Fruit fly (Drosophila melanogaster): Measurements from ENCODE around the gene mRRF2.

Gene mRRF2

DNA sequence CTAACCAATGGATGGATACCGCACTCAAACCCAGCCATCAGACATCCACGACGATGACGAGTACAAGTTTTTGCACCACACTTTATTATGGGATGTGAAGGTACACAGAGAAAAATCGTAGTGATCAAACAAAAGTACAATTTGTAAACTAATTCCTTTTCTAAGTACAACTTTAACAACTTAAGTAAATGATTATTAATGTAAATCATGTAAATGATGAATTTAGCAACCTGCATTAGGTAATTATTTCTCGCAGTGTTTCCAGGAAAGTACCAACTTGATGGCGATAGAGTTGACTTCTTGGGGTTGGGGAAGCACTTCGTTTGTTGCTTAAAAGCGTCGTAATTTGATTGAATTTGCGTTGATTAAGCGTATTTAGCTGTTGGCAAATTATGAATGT, 49.6 kb downstream of the mRRF2 start (continued):
- TF ChIP-seq pdm3 (GFP tag; optimal IDR thresholded peaks at IDR 0.05) = peak; percentile 68
- peak; percentile 32 for TF ChIP-seq CG1621 (tag; optimal IDR thresholded peaks at IDR 0.05)
- no peak for TF ChIP-seq CG10669 (GFP tag; optimal IDR thresholded peaks at IDR 0.05)
- peak; percentile 35 for TF ChIP-seq CG8632 (GFP tag; optimal IDR thresholded peaks at IDR 0.05)
- TF ChIP-seq Sox15 (GFP tag; optimal IDR thresholded peaks at IDR 0.05) = no peak
- no peak for TF ChIP-seq ss (GFP tag; optimal IDR thresholded peaks at IDR 0.05)
- peak; percentile 42 for TF ChIP-seq CG31627 (GFP tag; optimal IDR thresholded peaks at IDR 0.05)
- TF ChIP-seq Eip75B (GFP tag; optimal IDR thresholded peaks at IDR 0.05) = no peak
- no peak for TF ChIP-seq svp (GFP tag)
- TF ChIP-seq Lpt (GFP tag; optimal IDR thresholded peaks at IDR 0.05) = peak; percentile 10
- TF ChIP-seq lz (GFP tag; optimal IDR thresholded peaks at IDR 0.05) = no peak
- TF ChIP-seq vri (GFP tag; optimal IDR thresholded peaks at IDR 0.05) = no peak
- TF ChIP-seq Sox14 (GFP tag; optimal IDR thresholded peaks at IDR 0.05) = peak; percentile 64
- no peak for TF ChIP-seq CG16779 (tag; optimal IDR thresholded peaks at IDR 0.05)
- TF ChIP-seq CG6792 (GFP tag; optimal IDR thresholded peaks at IDR 0.05) = peak; percentile 8
- TF ChIP-seq CG10631 (GFP tag; optimal IDR thresholded peaks at IDR 0.05) = peak; percentile 51
- TF ChIP-seq spab (GFP tag; optimal IDR thresholded peaks at IDR 0.05) = no peak
- TF ChIP-seq Eip78C (GFP tag) = peak; percentile 81
- peak; percentile 73 for TF ChIP-seq acj6 (GFP tag; optimal IDR thresholded peaks at IDR 0.05)
- TF ChIP-seq Met (GFP tag; optimal IDR thresholded peaks at IDR 0.05) = peak; percentile 37
- peak; percentile 76; the same call in 2 of the 3 replicates for TF ChIP-seq CG6163 (GFP tag; IDR thresholded peaks at IDR 0.05)
- no peak for TF ChIP-seq CG11762 (GFP tag; optimal IDR thresholded peaks at IDR 0.05; ENCODE audit: insufficient read depth)
- TF ChIP-seq Smox (GFP tag; optimal IDR thresholded peaks at IDR 0.05) = peak; percentile 22
- TF ChIP-seq CG6276 (GFP tag; optimal IDR thresholded peaks at IDR 0.05) = peak; percentile 51
- no peak for TF ChIP-seq CG6808 (GFP tag; optimal IDR thresholded peaks at IDR 0.05)
- peak; percentile 62 for TF ChIP-seq CG4318 (GFP tag; optimal IDR thresholded peaks at IDR 0.05)
- no peak for TF ChIP-seq CG9139 (GFP tag; optimal IDR thresholded peaks at IDR 0.05)
- TF ChIP-seq dsx (GFP tag; optimal IDR thresholded peaks at IDR 0.05; ENCODE audit: poor library complexity, severe bottlenecking) = no peak
- TF ChIP-seq CG15336 (GFP tag; IDR thresholded peaks at IDR 0.05) = peak; percentile 88

DNA sequence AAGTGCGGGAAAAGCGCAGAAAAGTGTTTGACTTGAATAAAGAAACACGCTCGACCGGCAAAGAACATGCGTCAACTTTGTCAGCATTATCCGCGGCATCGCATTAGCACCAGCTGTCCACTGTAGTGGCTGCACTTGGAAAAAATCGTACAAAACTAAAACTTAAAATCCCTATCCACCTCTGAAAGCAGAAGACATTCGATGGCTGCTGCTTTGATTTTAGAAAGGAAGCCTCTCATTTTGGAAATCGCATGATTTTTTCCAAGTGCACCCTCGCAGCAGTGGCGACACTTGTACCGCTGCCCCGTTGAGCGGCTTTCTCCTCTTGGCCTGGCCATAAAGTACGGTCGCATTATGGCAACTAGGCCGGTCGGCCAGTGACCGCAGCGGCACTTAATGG, 50.8 kb downstream of the mRRF2 start:
- TF ChIP-seq Sox102F (GFP tag; optimal IDR thresholded peaks at IDR 0.05) = no peak
- TF ChIP-seq pdm3 (GFP tag; optimal IDR thresholded peaks at IDR 0.05) = peak; percentile 77
- TF ChIP-seq OdsH (GFP tag; optimal IDR thresholded peaks at IDR 0.05) = peak; percentile 75
- TF ChIP-seq CG11294 (GFP tag; IDR thresholded peaks at IDR 0.05) = peak; percentile 65
- peak; percentile 92 for TF ChIP-seq CG8119 (GFP tag; IDR thresholded peaks at IDR 0.05)
- TF ChIP-seq Gug (GFP tag; IDR thresholded peaks at IDR 0.05) = peak; percentile 76
- peak; percentile 67 for TF ChIP-seq CG3919 (GFP tag; optimal IDR thresholded peaks at IDR 0.05)
- TF ChIP-seq fd85E (GFP tag; optimal IDR thresholded peaks at IDR 0.05) = no peak
- TF ChIP-seq Hr38 (GFP tag; optimal IDR thresholded peaks at IDR 0.05) = no peak
- TF ChIP-seq CG11762 (GFP tag; optimal IDR thresholded peaks at IDR 0.05; ENCODE audit: insufficient read depth) = peak; percentile 5
- no peak for TF ChIP-seq CG8319 (GFP tag; optimal IDR thresholded peaks at IDR 0.05)
- TF ChIP-seq achi (GFP tag; optimal IDR thresholded peaks at IDR 0.05) = peak; percentile 70
- peak; percentile 10 for TF ChIP-seq lz (GFP tag; optimal IDR thresholded peaks at IDR 0.05)
- TF ChIP-seq net (GFP tag; optimal IDR thresholded peaks at IDR 0.05) = peak; percentile 75
- TF ChIP-seq vri (GFP tag; optimal IDR thresholded peaks at IDR 0.05) = no peak
- TF ChIP-seq salr (GFP tag; optimal IDR thresholded peaks at IDR 0.05) = peak in 1 of 2 experiments; percentile 69
- peak; percentile 86 for TF ChIP-seq CG4318 (GFP tag; optimal IDR thresholded peaks at IDR 0.05)
- peak; percentile 59 for TF ChIP-seq Sox14 (GFP tag; optimal IDR thresholded peaks at IDR 0.05)
- TF ChIP-seq Eip93F (GFP tag; optimal IDR thresholded peaks at IDR 0.05) = no peak
- peak; percentile 26 for TF ChIP-seq CG8632 (GFP tag; optimal IDR thresholded peaks at IDR 0.05)
- TF ChIP-seq CG32006 (GFP tag; optimal IDR thresholded peaks at IDR 0.05) = peak; percentile 94
- TF ChIP-seq fkh (GFP tag; optimal IDR thresholded peaks at IDR 0.05) = no peak
- peak; percentile 30 for TF ChIP-seq CG31627 (GFP tag; optimal IDR thresholded peaks at IDR 0.05)
- TF ChIP-seq topi (GFP tag; optimal IDR thresholded peaks at IDR 0.05) = peak; percentile 1
- TF ChIP-seq eg (GFP tag; IDR thresholded peaks at IDR 0.05) = peak; percentile 83
- TF ChIP-seq CG15336 (GFP tag; IDR thresholded peaks at IDR 0.05) = peak; percentile 90
- peak; percentile 49 for TF ChIP-seq CG6792 (GFP tag; optimal IDR thresholded peaks at IDR 0.05)
- TF ChIP-seq Ets21C (GFP tag; optimal IDR thresholded peaks at IDR 0.05) = no peak
- TF ChIP-seq CG16779 (tag; optimal IDR thresholded peaks at IDR 0.05) = no peak
- TF ChIP-seq Lpt (GFP tag; optimal IDR thresholded peaks at IDR 0.05) = peak; percentile 61
- TF ChIP-seq CG6276 (GFP tag; optimal IDR thresholded peaks at IDR 0.05) = peak; percentile 71
- TF ChIP-seq cyc (GFP tag; optimal IDR thresholded peaks at IDR 0.05) = no peak
- peak; percentile 20 for TF ChIP-seq Eip75B (GFP tag; optimal IDR thresholded peaks at IDR 0.05)
- peak; percentile 66 for TF ChIP-seq acj6 (GFP tag; optimal IDR thresholded peaks at IDR 0.05)
- peak; percentile 48 for TF ChIP-seq CG7368 (GFP tag; optimal IDR thresholded peaks at IDR 0.05)
